Worm (Caenorhabditis elegans): ENCODE measurements around the gene exc-15.

DNA sequence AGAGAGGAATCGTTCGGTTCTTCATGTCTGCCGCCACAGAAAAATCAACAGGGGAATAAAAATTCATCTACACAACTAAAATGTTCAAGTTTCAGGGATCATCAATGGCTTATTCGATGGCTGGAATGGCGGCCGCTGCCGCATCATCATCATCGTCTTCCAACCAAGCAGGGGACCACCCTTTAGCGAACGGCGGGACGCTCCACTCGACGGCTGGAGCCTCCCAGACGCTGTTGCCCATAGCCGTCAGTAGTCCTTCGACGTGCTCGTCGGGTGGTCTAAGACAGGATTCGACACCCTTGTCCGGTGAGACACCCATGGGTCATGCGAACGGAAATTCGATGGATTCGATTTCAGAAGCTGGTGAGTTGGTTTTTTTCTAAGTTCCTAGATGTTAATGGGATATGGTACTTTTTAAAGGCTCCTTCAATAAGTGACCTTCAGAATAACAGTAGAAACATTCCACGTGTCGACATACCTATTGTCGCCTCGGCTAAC is 20.7 kb downstream of the exc-15 start:
- no peak for TF ChIP-seq pha-2 (tag; optimal IDR thresholded peaks at IDR 0.05)
- TF ChIP-seq sox-4 (tag; optimal IDR thresholded peaks at IDR 0.05), result no peak
- TF ChIP-seq ama-1 (optimal IDR thresholded peaks at IDR 0.05), result no peak
- no peak for TF ChIP-seq lim-6 (tag; optimal IDR thresholded peaks at IDR 0.05)
- no peak for TF ChIP-seq nhr-11 (tag; optimal IDR thresholded peaks at IDR 0.05)
- TF ChIP-seq ets-4 (tag; optimal IDR thresholded peaks at IDR 0.05), result no peak
- TF ChIP-seq unc-42 (tag; optimal IDR thresholded peaks at IDR 0.05), result no peak
- TF ChIP-seq pha-4 (tag; optimal IDR thresholded peaks at IDR 0.05), result no peak
- no peak for TF ChIP-seq madf-2 (tag; optimal IDR thresholded peaks at IDR 0.05)
- no peak for TF ChIP-seq pax-1 (tag; optimal IDR thresholded peaks at IDR 0.05)
- TF ChIP-seq ceh-48 (tag; optimal IDR thresholded peaks at IDR 0.05), result no peak
- TF ChIP-seq syd-9 (tag; optimal IDR thresholded peaks at IDR 0.05), result no peak
